Worm (Caenorhabditis elegans) whole organism, young adult: ENCODE measurements around the gene dao-6.

Source experiments
- B0035.1 ChIP-seq: sonication (generic microtip); optimal IDR thresholded peaks from 2 replicates; lab custom pipeline; 2016; ENCODE audit warnings: missing genetic modification characterization, mild to moderate bottlenecking, missing compliant biosample characterization, missing genotype, missing genetic modification reagents
- C06A6.2 ChIP-seq: fragments of 200-800 bp; sonication (Bioruptor generic); conservative IDR thresholded peaks from 2 replicates; pipeline ENCODE4 v1.3.6; 2022; ENCODE audit warnings: missing genetic modification characterization, missing compliant biosample characterization
- C17E4.6 ChIP-seq: fragments of 200-800 bp; sonication (Bioruptor generic); IDR thresholded peaks from 2 replicates; pipeline ENCODE4 v1.3.6; 2022; ENCODE audit warnings: missing genetic modification reagents, missing genetic modification characterization, missing compliant biosample characterization
- D2030.7 ChIP-seq: fragments of 200-800 bp; sonication (Bioruptor generic); IDR thresholded peaks from 2 replicates; pipeline ENCODE4 v1.3.6; 2022; ENCODE audit warnings: missing genetic modification reagents, missing genetic modification characterization, missing compliant biosample characterization
- F10E7.11 ChIP-seq: sonication (generic microtip); optimal IDR thresholded peaks from 2 replicates; lab custom pipeline; 2017; ENCODE audit warnings: mild to moderate bottlenecking, missing genetic modification characterization, moderate library complexity, missing compliant biosample characterization
- F33H1.4 ChIP-seq: fragments of 200-800 bp; sonication (Bioruptor generic); IDR thresholded peaks from 2 replicates; pipeline ENCODE4 v1.3.6; 2022; ENCODE audit warnings: missing genetic modification reagents, missing genetic modification characterization, missing compliant biosample characterization
- F55B11.4 ChIP-seq: sonication (generic microtip); optimal IDR thresholded peaks from 2 replicates; lab custom pipeline; 2016; ENCODE audit warnings: missing compliant biosample characterization, missing genetic modification characterization, borderline replicate concordance; ENCODE audit not compliant: insufficient read depth
- K11D2.4 ChIP-seq: fragments of 200-800 bp; sonication (Bioruptor generic); IDR thresholded peaks from 2 replicates; pipeline ENCODE4 v1.3.6; 2022; ENCODE audit warnings: missing genetic modification reagents, missing genetic modification characterization, missing compliant biosample characterization
- T07F8.4 ChIP-seq: sonication (generic microtip); optimal IDR thresholded peaks from 2 replicates; lab custom pipeline; 2016; ENCODE audit warnings: mild to moderate bottlenecking, missing genetic modification characterization, moderate library complexity, missing compliant biosample characterization
- Y95B8A.8 ChIP-seq: fragments of 200-800 bp; sonication (Bioruptor generic); IDR thresholded peaks from 2 replicates; pipeline ENCODE4 v1.3.6; 2022; ENCODE audit warnings: missing genetic modification reagents, missing genetic modification characterization, missing compliant biosample characterization
- attf-6 ChIP-seq: fragments of 200-800 bp; sonication (Bioruptor generic); IDR thresholded peaks from 2 replicates; pipeline ENCODE4 v1.3.6; 2022; ENCODE audit warnings: missing genetic modification reagents, missing genetic modification characterization, missing compliant biosample characterization
- bed-2 ChIP-seq: fragments of 200-800 bp; sonication (Bioruptor generic); IDR thresholded peaks from 2 replicates; pipeline ENCODE4 v1.3.6; 2022; ENCODE audit warnings: missing genetic modification reagents, missing genetic modification characterization, missing compliant biosample characterization
- ceh-91 ChIP-seq: fragments of 200-800 bp; sonication (Bioruptor generic); IDR thresholded peaks from 2 replicates; pipeline ENCODE4 v1.3.6; 2022; ENCODE audit warnings: missing genetic modification reagents, missing genetic modification characterization, missing compliant biosample characterization
- dox-1 ChIP-seq: fragments of 200-800 bp; sonication (Bioruptor generic); IDR thresholded peaks from 2 replicates; pipeline ENCODE4 v1.3.6; 2022; ENCODE audit warnings: missing genetic modification reagents, missing genetic modification characterization, missing compliant biosample characterization
- dpl-1 ChIP-seq: fragments of 150-350 bp; optimal IDR thresholded peaks from 2 replicates; lab custom pipeline; 2014; ENCODE audit warnings: missing biosample characterization, missing genetic modification reagents, missing genetic modification characterization
- efl-1 ChIP-seq: fragments of 150-350 bp; optimal IDR thresholded peaks from 2 replicates; lab custom pipeline; 2014; ENCODE audit warnings: missing biosample characterization, missing genetic modification reagents, missing genetic modification characterization
- ekl-4 ChIP-seq: fragments of 200-800 bp; sonication (Bioruptor generic); IDR thresholded peaks from 2 replicates; pipeline ENCODE4 v1.3.6; 2022; ENCODE audit warnings: missing genetic modification reagents, missing genetic modification characterization, missing compliant biosample characterization
- ets-4 ChIP-seq: fragments of 200-800 bp; sonication (Bioruptor generic); optimal IDR thresholded peaks from 2 replicates; lab custom pipeline; 2018; ENCODE audit warnings: mild to moderate bottlenecking, missing genetic modification characterization, missing compliant biosample characterization
- hlh-26 ChIP-seq: fragments of 200-800 bp; sonication (Bioruptor generic); conservative IDR thresholded peaks from 2 replicates; pipeline ENCODE4 v1.3.6; 2022; ENCODE audit warnings: missing genetic modification reagents, missing genetic modification characterization, missing compliant biosample characterization
- hmg-1.2 ChIP-seq: fragments of 200-800 bp; sonication (Bioruptor generic); IDR thresholded peaks from 2 replicates; pipeline ENCODE4 v1.3.6; 2022; ENCODE audit warnings: missing genetic modification reagents, missing genetic modification characterization, missing compliant biosample characterization
- hmg-20 ChIP-seq: fragments of 200-800 bp; sonication (Bioruptor generic); IDR thresholded peaks from 2 replicates; pipeline ENCODE4 v1.3.6; 2022; ENCODE audit warnings: missing genetic modification reagents, missing genetic modification characterization, missing compliant biosample characterization
- hsf-1 ChIP-seq: fragments of 200-800 bp; sonication (Bioruptor generic); IDR thresholded peaks from 2 replicates; pipeline ENCODE4 v1.3.6; 2022; ENCODE audit warnings: missing genetic modification reagents, missing genetic modification characterization, missing compliant biosample characterization
- let-526 ChIP-seq: fragments of 200-800 bp; sonication (Bioruptor generic); IDR thresholded peaks from 2 replicates; pipeline ENCODE4 v1.3.6; 2022; ENCODE audit warnings: missing genetic modification reagents, missing genetic modification characterization, missing compliant biosample characterization
- lin-35 ChIP-seq, 3 experiments: fragments of 150-350 bp in 2 of 3; sonication (generic microtip) in 1 of 3; optimal IDR thresholded peaks; 2 replicates each; lab custom pipeline; 2014 to 2018; ENCODE audit warnings: missing biosample characterization in 3 of 3, missing genetic modification characterization in 3 of 3, missing genetic modification reagents in 3 of 3
- lin-54 ChIP-seq: fragments of 200-800 bp; sonication (Bioruptor generic); optimal IDR thresholded peaks from 2 replicates; lab custom pipeline; 2018; ENCODE audit warnings: mild to moderate bottlenecking, missing genetic modification characterization, missing compliant biosample characterization
- lsl-1 ChIP-seq: fragments of 200-800 bp; sonication (Bioruptor generic); optimal IDR thresholded peaks from 2 replicates; lab custom pipeline; 2018; ENCODE audit warnings: mild to moderate bottlenecking, missing genetic modification characterization, moderate library complexity, missing compliant biosample characterization
- lsy-27 ChIP-seq: sonication (generic microtip); optimal IDR thresholded peaks from 2 replicates; lab custom pipeline; 2017; ENCODE audit warnings: missing genetic modification characterization, mild to moderate bottlenecking, missing compliant biosample characterization, antibody characterized with exemption, missing genotype, borderline replicate concordance; ENCODE audit not compliant: insufficient read depth
- madf-3 ChIP-seq: fragments of 200-800 bp; sonication (Bioruptor generic); IDR thresholded peaks from 2 replicates; pipeline ENCODE4 v1.3.6; 2022; ENCODE audit warnings: missing genetic modification reagents, missing genetic modification characterization, missing compliant biosample characterization
- madf-6 ChIP-seq: fragments of 200-800 bp; sonication (Bioruptor generic); IDR thresholded peaks from 2 replicates; pipeline ENCODE4 v1.3.6; 2022; ENCODE audit warnings: missing genetic modification reagents, missing genetic modification characterization, missing compliant biosample characterization
- madf-8 ChIP-seq: fragments of 200-800 bp; sonication (Bioruptor generic); conservative IDR thresholded peaks from 2 replicates; pipeline ENCODE4 v1.3.6; 2022; ENCODE audit warnings: missing genetic modification reagents, missing genetic modification characterization, missing compliant biosample characterization
- nfya-2 ChIP-seq: fragments of 200-800 bp; sonication (Bioruptor generic); IDR thresholded peaks from 2 replicates; pipeline ENCODE4 v1.3.6; 2022; ENCODE audit warnings: missing genetic modification reagents, missing genetic modification characterization, missing compliant biosample characterization
- nfyb-1 ChIP-seq: fragments of 200-800 bp; sonication (Bioruptor generic); IDR thresholded peaks from 2 replicates; pipeline ENCODE4 v1.3.6; 2022; ENCODE audit warnings: missing genetic modification reagents, missing genetic modification characterization, missing compliant biosample characterization
- rcor-1 ChIP-seq: fragments of 200-800 bp; sonication (Bioruptor generic); IDR thresholded peaks from 2 replicates; pipeline ENCODE4 v1.3.6; 2022; ENCODE audit warnings: missing genetic modification reagents, missing genetic modification characterization, missing compliant biosample characterization
- snpc-1.3 ChIP-seq: sonication (generic microtip); optimal IDR thresholded peaks from 2 replicates; lab custom pipeline; 2017; ENCODE audit warnings: missing genetic modification characterization, mild to moderate bottlenecking, missing compliant biosample characterization, antibody characterized with exemption, moderate library complexity, missing genotype, missing genetic modification reagents; ENCODE audit not compliant: insufficient read depth
- snpc-3.4 ChIP-seq: sonication (generic microtip); optimal IDR thresholded peaks from 2 replicates; lab custom pipeline; 2017; ENCODE audit warnings: missing genetic modification characterization, mild to moderate bottlenecking, missing compliant biosample characterization, antibody characterized with exemption, moderate library complexity, missing genotype, missing genetic modification reagents
- tbp1 ChIP-seq: fragments of 200-800 bp; sonication (Bioruptor generic); optimal IDR thresholded peaks from 2 replicates; lab custom pipeline; 2018; ENCODE audit warnings: mild to moderate bottlenecking, missing genetic modification characterization, missing compliant biosample characterization
- tlf-1 ChIP-seq: fragments of 200-800 bp; sonication (Bioruptor generic); optimal IDR thresholded peaks from 2 replicates; lab custom pipeline; 2018; ENCODE audit warnings: mild to moderate bottlenecking, missing genetic modification characterization, missing compliant biosample characterization
- unc-130 ChIP-seq: sonication (generic microtip); optimal IDR thresholded peaks from 2 replicates; lab custom pipeline; 2016; ENCODE audit warnings: missing genetic modification reagents, missing genetic modification characterization, missing compliant biosample characterization
- xnd-1 ChIP-seq: sonication (generic microtip); optimal IDR thresholded peaks from 2 replicates; lab custom pipeline; 2016; ENCODE audit warnings: missing genotype, missing genetic modification reagents, missing genetic modification characterization, missing compliant biosample characterization
- ztf-18 ChIP-seq: sonication (generic microtip); optimal IDR thresholded peaks from 2 replicates; lab custom pipeline; 2016; ENCODE audit warnings: missing genotype, mild to moderate bottlenecking, missing genetic modification characterization, missing compliant biosample characterization
- ztf-6 ChIP-seq: fragments of 200-800 bp; sonication (Bioruptor generic); IDR thresholded peaks from 2 replicates; pipeline ENCODE4 v1.3.6; 2022; ENCODE audit warnings: missing genetic modification reagents, missing genetic modification characterization, missing compliant biosample characterization

dao-6 gene

DNA sequence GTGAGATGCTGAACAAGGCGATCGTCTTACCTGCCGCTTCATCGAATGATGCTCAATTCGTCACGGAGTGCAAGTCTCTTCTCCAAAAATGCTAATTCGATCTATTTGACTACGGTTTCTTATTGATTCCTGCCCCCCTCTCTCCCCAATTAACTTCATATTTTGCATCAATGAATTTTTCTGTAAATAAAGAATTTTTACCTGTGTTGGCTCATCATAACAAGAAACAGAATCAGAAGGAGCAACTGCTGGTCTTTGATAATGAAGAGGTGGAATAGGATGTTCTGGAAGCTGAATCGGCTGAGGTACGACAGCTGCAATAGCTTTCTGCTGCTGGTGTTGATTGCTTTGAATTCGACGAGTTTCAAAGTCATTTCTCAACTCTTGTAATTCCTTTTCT, 24.2 kb upstream of the dao-6 start (continued):
- TF ChIP-seq F55B11.4 (tag; lab: Kevin White, UChicago) = no peak

DNA sequence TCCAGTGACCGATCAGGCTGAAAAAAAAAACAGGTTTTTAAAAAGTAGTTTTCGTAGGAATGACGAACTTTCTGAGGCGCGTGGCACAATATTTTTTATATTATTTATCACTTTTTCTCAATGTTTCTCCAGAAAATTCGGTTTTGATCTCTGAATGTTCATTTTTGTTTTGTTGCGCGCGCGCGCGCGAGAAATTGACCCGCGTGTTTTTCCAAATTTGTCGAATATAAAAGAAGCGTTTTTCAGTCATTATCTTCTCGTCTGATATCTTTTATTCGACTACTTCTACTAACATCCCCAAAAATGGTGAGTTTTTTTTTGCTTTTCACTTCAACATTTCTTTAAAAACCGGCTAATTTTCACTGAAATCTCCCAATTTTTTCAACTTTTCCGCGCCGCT, 22.8 kb upstream of the dao-6 start, which contains the start of gene rmd-1:
rmd-1 (plus strand) TSS at position 247 of the 400 bp plus-strand sequence.
- TF ChIP-seq rcor-1 (peak; percentile 42; the same call in 1 of the 2 replicates), hmg-1.2 (GFP tag; lab: Robert Waterston, UW) (peak; percentile 17; the same call in 1 of the 2 replicates), unc-130 (GFP tag; lab: Kevin White, UChicago) (peak; percentile 45), bed-2 (GFP tag; lab: Robert Waterston, UW) (no peak), ztf-6 (GFP tag; lab: Robert Waterston, UW) (no peak), madf-3 (peak; percentile 8; the same call in 1 of the 2 replicates), snpc-1.3 (tag; lab: Kevin White, UChicago) (peak; percentile 29), lin-35 (GFP tag; optimal IDR thresholded peaks at IDR 0.05; lab: Kevin White, UChicago) (peak in 2 of 3 experiments; percentile 2 to 13), efl-1 (GFP tag; lab: Kevin White, UChicago) (peak; percentile 94), F33H1.4 (GFP tag; lab: Robert Waterston, UW) (peak; percentile 72), T07F8.4 (tag; lab: Kevin White, UChicago) (no peak), xnd-1 (tag; lab: Kevin White, UChicago) (peak; percentile 82), dpl-1 (peak; percentile 79), tlf-1 (GFP tag; lab: Kevin White, UChicago) (peak; percentile 8), F10E7.11 (tag; lab: Kevin White, UChicago) (no peak), D2030.7 (GFP tag; lab: Robert Waterston, UW) (peak; percentile 57; the same call in 1 of the 2 replicates), hmg-20 (GFP tag; lab: Robert Waterston, UW) (no peak), ceh-91 (peak; percentile 52; the same call in 1 of the 2 replicates), lsl-1 (GFP tag; lab: Kevin White, UChicago) (peak; percentile 54), ekl-4 (GFP tag; lab: Robert Waterston, UW) (peak; percentile 9; the same call in 1 of the 2 replicates), madf-8 (GFP tag; lab: Robert Waterston, UW) (peak; percentile 88), nfyb-1 (GFP tag; lab: Robert Waterston, UW) (no peak), attf-6 (GFP tag; lab: Robert Waterston, UW) (no peak), let-526 (GFP tag; lab: Robert Waterston, UW) (no peak), tbp1 (GFP tag; lab: Kevin White, UChicago) (peak; percentile 1), C17E4.6 (GFP tag; lab: Robert Waterston, UW) (0 out of 2 replicates have a peak, but pooled peaks have one; percentile 42), lin-54 (GFP tag; lab: Kevin White, UChicago) (peak; percentile 30), Y95B8A.8 (GFP tag; lab: Robert Waterston, UW) (0 out of 2 replicates have a peak, but pooled peaks have one; percentile 40), hsf-1 (GFP tag; lab: Robert Waterston, UW) (peak; percentile 94), madf-6 (GFP tag; lab: Robert Waterston, UW) (peak; percentile 96), K11D2.4 (GFP tag; lab: Robert Waterston, UW) (no peak), snpc-3.4 (peak; percentile 71), dox-1 (GFP tag; lab: Robert Waterston, UW) (peak; percentile 41), hlh-26 (no peak), ets-4 (GFP tag; lab: Kevin White, UChicago) (no peak), ztf-18 (tag; lab: Kevin White, UChicago) (peak; percentile 2), nfya-2 (no peak), B0035.1 (tag; lab: Kevin White, UChicago) (no peak), lsy-27 (no peak), C06A6.2 (GFP tag; lab: Robert Waterston, UW) (no peak)
